Worm (Caenorhabditis elegans) whole organism, L4 larva: ENCODE results near the gene F59G1.8.

ENCODE experiments used
- D1046.2 ChIP-seq: fragments of 200-800 bp; sonication (Bioruptor generic); IDR thresholded peaks from 2 replicates; pipeline ENCODE4 v1.3.6; 2022; ENCODE audit warnings: missing genetic modification characterization, missing compliant biosample characterization
- F10B5.3 ChIP-seq: sonication (generic microtip); optimal IDR thresholded peaks from 2 replicates; lab custom pipeline; 2016; ENCODE audit warnings: mild to moderate bottlenecking, missing genetic modification characterization, missing compliant biosample characterization
- F26F4.8 ChIP-seq: fragments of 200-800 bp; sonication (Bioruptor generic); conservative IDR thresholded peaks from 2 replicates; pipeline ENCODE4 v1.3.6; 2022; ENCODE audit warnings: missing genetic modification characterization, missing compliant biosample characterization
- Y48G9A.11 ChIP-seq: fragments of 200-800 bp; sonication (Bioruptor generic); IDR thresholded peaks from 2 replicates; pipeline ENCODE4 v1.3.6; 2022; ENCODE audit warnings: missing genetic modification reagents, missing genetic modification characterization, missing compliant biosample characterization
- Y75B8A.6 ChIP-seq: fragments of 200-800 bp; sonication (Bioruptor generic); IDR thresholded peaks from 2 replicates; pipeline ENCODE4 v1.3.6; 2022; ENCODE audit warnings: missing genetic modification reagents, missing genetic modification characterization, missing compliant biosample characterization
- ZK337.2 ChIP-seq: fragments of 200-800 bp; sonication (Bioruptor generic); IDR thresholded peaks from 2 replicates; pipeline ENCODE4 v1.3.6; 2022; ENCODE audit warnings: missing genetic modification reagents, missing genetic modification characterization, missing compliant biosample characterization
- ZK546.5 ChIP-seq, 2 experiments: sonication (generic microtip); optimal IDR thresholded peaks; 2 replicates each; lab custom pipeline; 2017; ENCODE audit warnings: missing biosample characterization in 2 of 2, missing genetic modification characterization in 2 of 2
- aha-1 ChIP-seq: fragments of 150-350 bp; peaks from one replicate; lab custom pipeline; 2014; ENCODE audit warnings: missing biosample characterization, missing genetic modification characterization
- arid-1 ChIP-seq: fragments of 200-800 bp; sonication (Bioruptor generic); conservative IDR thresholded peaks from 2 replicates; pipeline ENCODE4 v1.3.6; 2022; ENCODE audit warnings: missing genetic modification reagents, missing genetic modification characterization, missing compliant biosample characterization
- ceh-28 ChIP-seq: fragments of 150-350 bp; optimal IDR thresholded peaks from 2 replicates; lab custom pipeline; 2014; ENCODE audit warnings: missing biosample characterization, missing genetic modification reagents, missing genetic modification characterization
- cey-2 ChIP-seq: sonication (generic microtip); optimal IDR thresholded peaks from 3 replicates; lab custom pipeline; 2017; ENCODE audit warnings: missing genetic modification characterization, mild to moderate bottlenecking, missing compliant biosample characterization, antibody characterized with exemption, borderline replicate concordance; ENCODE audit not compliant: insufficient read depth
- ctbp-1 ChIP-seq: fragments of 200-800 bp; sonication (Bioruptor generic); IDR thresholded peaks from 2 replicates; pipeline ENCODE4 v1.3.6; 2022; ENCODE audit warnings: missing genetic modification reagents, missing genetic modification characterization, missing compliant biosample characterization
- daf-16 ChIP-seq, 3 experiments: sonication (generic microtip); optimal IDR thresholded peaks; 2 replicates each; lab custom pipeline; 2016 to 2017; ENCODE audit warnings: missing genetic modification characterization in 3 of 3, missing genetic modification reagents in 3 of 3, mild to moderate bottlenecking in 2 of 3, missing compliant biosample characterization in 2 of 3, missing biosample characterization in 1 of 3, moderate library complexity in 1 of 3
- dmd-6 ChIP-seq: fragments of 200-800 bp; sonication (Bioruptor generic); IDR thresholded peaks from 2 replicates; pipeline ENCODE4 v1.3.6; 2022; ENCODE audit warnings: missing genetic modification reagents, missing genetic modification characterization, missing compliant biosample characterization
- dmd-8 ChIP-seq: fragments of 200-800 bp; sonication (Bioruptor generic); IDR thresholded peaks from 2 replicates; pipeline ENCODE4 v1.3.6; 2022; ENCODE audit warnings: missing genetic modification characterization, missing compliant biosample characterization
- dmd-9 ChIP-seq: fragments of 200-800 bp; sonication (Bioruptor generic); IDR thresholded peaks from 2 replicates; pipeline ENCODE4 v1.3.6; 2022; ENCODE audit warnings: missing genetic modification reagents, missing genetic modification characterization, missing compliant biosample characterization
- dve-1 ChIP-seq: sonication (generic microtip); optimal IDR thresholded peaks from 2 replicates; lab custom pipeline; 2017; ENCODE audit warnings: antibody characterized with exemption, mild to moderate bottlenecking, missing genetic modification characterization, missing compliant biosample characterization; ENCODE audit not compliant: insufficient read depth
- egl-43 ChIP-seq: fragments of 200-800 bp; sonication (Bioruptor generic); IDR thresholded peaks from 2 replicates; pipeline ENCODE4 v1.3.6; 2022; ENCODE audit warnings: missing genetic modification reagents, missing genetic modification characterization, missing compliant biosample characterization
- fkh-10 ChIP-seq: fragments of 150-350 bp; optimal IDR thresholded peaks from 2 replicates; lab custom pipeline; 2014; ENCODE audit warnings: missing biosample characterization, missing genetic modification reagents, missing genetic modification characterization
- fos-1 ChIP-seq: fragments of 150-350 bp; optimal IDR thresholded peaks from 2 replicates; lab custom pipeline; 2014; ENCODE audit warnings: missing biosample characterization, missing genetic modification characterization
- gei-8 ChIP-seq: fragments of 200-800 bp; sonication (Bioruptor generic); optimal IDR thresholded peaks from 2 replicates; lab custom pipeline; 2018; ENCODE audit warnings: mild to moderate bottlenecking, missing genetic modification characterization, missing compliant biosample characterization
- hif-1 ChIP-seq, 2 experiments: sonication (generic microtip); optimal IDR thresholded peaks; 2 replicates each; lab custom pipeline; 2016 to 2017; ENCODE audit warnings: missing compliant biosample characterization in 2 of 2, missing genetic modification characterization in 2 of 2, missing genetic modification reagents in 2 of 2, missing genotype in 2 of 2, mild to moderate bottlenecking in 1 of 2
- hlh-11 ChIP-seq: fragments of 200-800 bp; sonication (Bioruptor generic); optimal IDR thresholded peaks from 2 replicates; lab custom pipeline; 2018; ENCODE audit warnings: mild to moderate bottlenecking, missing genetic modification characterization, missing compliant biosample characterization
- hlh-30 ChIP-seq: sonication (generic microtip); optimal IDR thresholded peaks from 2 replicates; lab custom pipeline; 2017; ENCODE audit warnings: antibody characterized with exemption, mild to moderate bottlenecking, missing genetic modification characterization, missing compliant biosample characterization; ENCODE audit not compliant: insufficient read depth
- jun-1 ChIP-seq: fragments of 150-350 bp; optimal IDR thresholded peaks from 2 replicates; lab custom pipeline; 2014; ENCODE audit warnings: missing biosample characterization, missing genetic modification reagents, missing genetic modification characterization
- lin-38 ChIP-seq: fragments of 200-800 bp; sonication (Bioruptor generic); IDR thresholded peaks from 2 replicates; pipeline ENCODE4 v1.3.6; 2022; ENCODE audit warnings: missing genetic modification reagents, missing genetic modification characterization, missing compliant biosample characterization
- lsy-2 ChIP-seq, 2 experiments: fragments of 150-350 bp in 1 of 2; sonication (generic microtip) in 1 of 2; optimal IDR thresholded peaks; 2 replicates each; lab custom pipeline; 2014 to 2017; ENCODE audit warnings: missing biosample characterization in 2 of 2, missing genetic modification characterization in 2 of 2
- mes-2 ChIP-seq: sonication (generic microtip); optimal IDR thresholded peaks from 2 replicates; lab custom pipeline; 2016; ENCODE audit warnings: missing genotype, mild to moderate bottlenecking, missing genetic modification characterization, missing compliant biosample characterization; ENCODE audit not compliant: poor library complexity, severe bottlenecking
- mxl-3 ChIP-seq: fragments of 200-800 bp; sonication (Bioruptor generic); optimal IDR thresholded peaks from 2 replicates; lab custom pipeline; 2018; ENCODE audit warnings: mild to moderate bottlenecking, missing genetic modification characterization, missing compliant biosample characterization
- nhr-11 ChIP-seq: fragments of 150-350 bp; optimal IDR thresholded peaks from 2 replicates; lab custom pipeline; 2014; ENCODE audit warnings: missing biosample characterization, missing genetic modification characterization
- nhr-237 ChIP-seq: sonication (generic microtip); optimal IDR thresholded peaks from 2 replicates; lab custom pipeline; 2017; ENCODE audit warnings: missing biosample characterization, missing genetic modification characterization
- nhr-28 ChIP-seq: fragments of 150-350 bp; optimal IDR thresholded peaks from 2 replicates; lab custom pipeline; 2014; ENCODE audit warnings: missing biosample characterization, missing genetic modification characterization
- nhr-42 ChIP-seq: fragments of 200-800 bp; sonication (Bioruptor generic); IDR thresholded peaks from 2 replicates; pipeline ENCODE4 v1.3.6; 2022; ENCODE audit warnings: missing genetic modification characterization, missing compliant biosample characterization
- nhr-48 ChIP-seq: sonication (generic microtip); optimal IDR thresholded peaks from 2 replicates; lab custom pipeline; 2016; ENCODE audit warnings: mild to moderate bottlenecking, missing genetic modification characterization, missing compliant biosample characterization
- nhr-6 ChIP-seq: fragments of 150-350 bp; optimal IDR thresholded peaks from 2 replicates; lab custom pipeline; 2014; ENCODE audit warnings: missing biosample characterization, missing genetic modification characterization
- nhr-77 ChIP-seq: fragments of 150-350 bp; optimal IDR thresholded peaks from 2 replicates; lab custom pipeline; 2014; ENCODE audit warnings: missing biosample characterization, missing genetic modification characterization
- pqm-1 ChIP-seq: sonication (generic microtip); optimal IDR thresholded peaks from 2 replicates; lab custom pipeline; 2017; ENCODE audit warnings: missing biosample characterization, missing genetic modification characterization
- set-16 ChIP-seq: fragments of 200-800 bp; sonication (Bioruptor generic); IDR thresholded peaks from 2 replicates; pipeline ENCODE4 v1.3.6; 2022; ENCODE audit warnings: missing genetic modification reagents, missing genetic modification characterization, missing compliant biosample characterization
- snpc-1.2 ChIP-seq: fragments of 200-800 bp; sonication (Bioruptor generic); IDR thresholded peaks from 2 replicates; pipeline ENCODE4 v1.3.6; 2022; ENCODE audit warnings: missing genetic modification reagents, missing genetic modification characterization, missing compliant biosample characterization
- tra-1 ChIP-seq: fragments of 200-800 bp; sonication (Bioruptor generic); IDR thresholded peaks from 2 replicates; pipeline ENCODE4 v1.3.6; 2022; ENCODE audit warnings: missing genetic modification reagents, missing genetic modification characterization, missing compliant biosample characterization
- unc-62 ChIP-seq, 3 experiments: fragments of 150-350 bp in 1 of 3; sonication (generic microtip); optimal IDR thresholded peaks in 2 of 3; peaks in 1 of 3; 1 replicate in 1 of 3; 2 replicates in 2 of 3; lab custom pipeline; 2014 to 2017; ENCODE audit warnings: missing biosample characterization in 3 of 3, missing genetic modification characterization in 3 of 3, missing genetic modification reagents in 3 of 3, missing genotype in 1 of 3
- zag-1 ChIP-seq: fragments of 150-350 bp; optimal IDR thresholded peaks from 2 replicates; lab custom pipeline; 2014; ENCODE audit warnings: missing biosample characterization, missing genetic modification characterization
- zfp-2 ChIP-seq: sonication (generic microtip); optimal IDR thresholded peaks from 2 replicates; lab custom pipeline; 2016; ENCODE audit warnings: mild to moderate bottlenecking, missing genetic modification characterization, missing compliant biosample characterization
- ztf-11 ChIP-seq: fragments of 150-350 bp; optimal IDR thresholded peaks from 2 replicates; lab custom pipeline; 2014; ENCODE audit warnings: missing biosample characterization, missing genetic modification characterization

The F59G1.8 gene

DNA sequence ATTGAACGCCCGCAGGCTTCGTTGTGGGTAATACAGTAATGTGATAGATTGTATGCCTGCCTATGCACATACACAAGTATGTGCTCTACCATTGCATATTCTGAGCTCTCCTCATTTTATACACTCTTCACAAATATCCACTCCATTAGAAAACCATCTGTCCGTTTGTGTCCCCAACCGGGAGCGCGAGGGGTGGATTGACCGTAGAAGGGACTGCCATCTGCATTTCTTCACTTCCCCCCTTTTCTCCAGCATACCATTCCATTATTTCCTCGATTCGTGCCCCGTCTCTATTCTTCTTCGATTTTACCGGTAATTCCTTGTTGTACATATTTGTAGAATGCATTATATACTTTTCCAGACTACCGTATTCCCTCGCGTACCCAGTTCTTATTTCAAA is 26.8 kb downstream of the F59G1.8 start:
- TF ChIP-seq gei-8 (GFP tag; lab: Kevin White, UChicago), result no peak
- TF ChIP-seq zag-1 (tag; lab: Kevin White, UChicago), result no peak
- 0 out of 2 replicates have a peak, but pooled peaks have one; percentile 52 for TF ChIP-seq F26F4.8 (GFP tag; lab: Robert Waterston, UW)
- TF ChIP-seq nhr-42 (GFP tag; lab: Robert Waterston, UW), result peak; percentile 55; the same call in 1 of the 2 replicates
- TF ChIP-seq egl-43, result 0 out of 2 replicates have a peak, but pooled peaks have one; percentile 7
- peak; percentile 92 for TF ChIP-seq aha-1 (tag; lab: Kevin White, UChicago)
- peak in 1 of 2 experiments; percentile 46 for TF ChIP-seq unc-62 (GFP tag; optimal IDR thresholded peaks at IDR 0.05 in 1 of 2; lab: Kevin White, UChicago)
- TF ChIP-seq unc-62 (tag; optimal IDR thresholded peaks at IDR 0.05; lab: Kevin White, UChicago), result no peak

DNA sequence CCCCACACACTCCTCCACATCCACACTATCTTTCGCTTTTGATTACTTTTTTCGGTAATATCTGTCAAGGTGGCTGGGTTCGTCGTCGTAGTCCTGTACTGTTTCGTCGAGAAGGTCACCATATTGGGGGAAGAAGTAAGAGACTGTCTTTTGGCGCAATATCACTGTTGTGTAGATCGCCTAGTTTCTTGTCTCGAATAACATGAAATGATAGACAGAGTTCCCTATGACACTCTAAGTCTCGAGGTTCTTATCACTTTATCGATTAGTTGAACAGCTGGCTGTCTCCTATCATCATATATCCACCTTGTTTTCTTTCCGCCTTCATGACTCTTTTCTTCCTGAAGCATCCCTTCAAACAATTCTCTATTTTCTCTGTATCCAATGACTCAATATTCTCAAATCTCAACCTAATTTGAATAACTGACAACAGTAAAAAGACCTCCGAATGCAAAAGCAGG is 27.6 kb downstream of the F59G1.8 start:
- no peak for TF ChIP-seq dmd-8 (GFP tag; lab: Robert Waterston, UW)
- peak in 1 of 2 experiments; percentile 26 for TF ChIP-seq lsy-2 (tag; optimal IDR thresholded peaks at IDR 0.05; lab: Kevin White, UChicago)
- peak; percentile 22 for TF ChIP-seq hlh-11 (tag; lab: Kevin White, UChicago)
- no peak for TF ChIP-seq F10B5.3 (tag; lab: Kevin White, UChicago)
- TF ChIP-seq ceh-28 (tag; lab: Kevin White, UChicago), result peak; percentile 40
- peak; percentile 73 for TF ChIP-seq aha-1 (tag; lab: Kevin White, UChicago)
- TF ChIP-seq nhr-11 (tag; lab: Kevin White, UChicago), result peak; percentile 54
- TF ChIP-seq nhr-77 (tag; lab: Kevin White, UChicago), result no peak
- peak; percentile 59 for TF ChIP-seq hlh-30 (tag; lab: Kevin White, UChicago)
- TF ChIP-seq nhr-28, result peak; percentile 37

DNA sequence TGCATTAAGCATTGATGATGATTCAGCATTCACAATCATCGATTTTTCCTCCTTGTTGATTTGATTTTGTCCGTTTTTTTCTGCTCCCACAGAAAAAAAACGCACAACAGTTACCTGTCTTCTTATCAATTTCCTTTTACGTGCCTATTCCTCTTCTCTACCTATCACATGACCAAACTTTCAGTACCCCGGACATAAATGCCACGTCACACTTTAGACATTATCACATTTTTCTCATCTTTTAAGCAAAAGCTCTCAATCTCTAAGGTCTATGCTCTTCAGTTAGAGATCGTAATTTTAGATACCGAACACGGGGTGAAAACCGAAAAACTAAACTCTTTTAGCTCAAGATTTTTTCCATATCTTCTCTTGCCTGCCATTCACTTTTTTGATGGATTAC is 29.6 kb downstream of the F59G1.8 start:
- TF ChIP-seq fos-1 (tag; lab: Kevin White, UChicago) (no peak), dmd-6 (peak; percentile 87), hif-1 (tag; optimal IDR thresholded peaks at IDR 0.05; lab: Kevin White, UChicago) (peak in 1 of 2 experiments; percentile 66), ztf-11 (tag; lab: Kevin White, UChicago) (no peak), pqm-1 (peak; percentile 71), fkh-10 (GFP tag; lab: Kevin White, UChicago) (no peak), snpc-1.2 (GFP tag; lab: Robert Waterston, UW) (no peak), ZK337.2 (GFP tag; lab: Robert Waterston, UW) (no peak), nhr-48 (peak; percentile 13), jun-1 (tag; lab: Kevin White, UChicago) (no peak), Y48G9A.11 (GFP tag; lab: Robert Waterston, UW) (no peak), gei-8 (GFP tag; lab: Kevin White, UChicago) (no peak), unc-62 (GFP tag; optimal IDR thresholded peaks at IDR 0.05 in 1 of 2; lab: Kevin White, UChicago) (peak in 1 of 2 experiments; percentile 84), unc-62 (tag; optimal IDR thresholded peaks at IDR 0.05; lab: Kevin White, UChicago) (no peak), ctbp-1 (no peak), D1046.2 (GFP tag; lab: Robert Waterston, UW) (no peak), zfp-2 (no peak), ZK546.5 (tag; optimal IDR thresholded peaks at IDR 0.05; lab: Kevin White, UChicago) (no peak), hlh-30 (tag; lab: Kevin White, UChicago) (peak; percentile 76), tra-1 (GFP tag; lab: Robert Waterston, UW) (peak; percentile 66; the same call in 1 of the 2 replicates), hlh-11 (tag; lab: Kevin White, UChicago) (peak; percentile 74), mxl-3 (GFP tag; lab: Kevin White, UChicago) (peak; percentile 9), Y75B8A.6 (GFP tag; lab: Robert Waterston, UW) (no peak), F26F4.8 (GFP tag; lab: Robert Waterston, UW) (no peak), lin-38 (GFP tag; lab: Robert Waterston, UW) (no peak), daf-16 (GFP tag; optimal IDR thresholded peaks at IDR 0.05; lab: Kevin White, UChicago) (no peak), daf-16 (tag; optimal IDR thresholded peaks at IDR 0.05; lab: Kevin White, UChicago) (peak; percentile 90), mes-2 (peak; percentile 22), nhr-11 (tag; lab: Kevin White, UChicago) (no peak), dmd-9 (GFP tag; lab: Robert Waterston, UW) (no peak), set-16 (GFP tag; lab: Robert Waterston, UW) (no peak), arid-1 (no peak), dve-1 (tag; lab: Kevin White, UChicago) (peak; percentile 85), nhr-6 (tag; lab: Kevin White, UChicago) (no peak), nhr-28 (peak; percentile 64), cey-2 (tag; lab: Kevin White, UChicago) (no peak), nhr-237 (tag; lab: Kevin White, UChicago) (no peak)
